Worm (Caenorhabditis elegans): ENCODE results near the gene C25F6.6.

DNA sequence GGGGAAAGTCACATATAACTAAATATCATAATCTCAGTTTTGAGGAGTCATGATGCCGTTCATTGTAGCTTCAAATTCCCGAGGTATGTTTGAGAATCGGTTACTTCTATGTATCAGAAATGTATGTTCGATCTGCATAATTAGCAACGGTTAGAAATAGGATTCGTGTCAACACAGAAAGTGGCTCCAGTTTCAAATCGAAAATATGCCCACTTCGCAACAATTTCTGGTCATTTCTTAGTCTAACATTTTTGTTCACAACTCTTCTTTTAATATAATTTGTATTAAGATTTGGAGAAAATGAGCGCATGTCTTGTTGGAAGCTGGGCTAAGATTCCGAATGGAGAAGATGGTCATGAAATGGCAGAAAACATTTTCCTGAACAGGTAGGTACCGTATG lies 37.1 kb downstream of the C25F6.6 start, which contains the start of gene pks-1:
- no peak for TF ChIP-seq W03F9.2 (tag; optimal IDR thresholded peaks at IDR 0.05)
- no peak for TF ChIP-seq him-1 (tag; optimal IDR thresholded peaks at IDR 0.05)
- TF ChIP-seq dao-5 (tag; optimal IDR thresholded peaks at IDR 0.05) = no peak
